Fruit fly (Drosophila melanogaster): Measurements from ENCODE around the gene Las.

The Las gene

dm6 chr3L:20474197-20474788 is 42.1 kb upstream of the Las start, which contains the start of gene isoQC (continued):
- TF ChIP-seq CG2875 (GFP tag; optimal IDR thresholded peaks at IDR 0.05) (no peak), CG3838 (GFP tag; optimal IDR thresholded peaks at IDR 0.05) (peak; percentile 53), HLH54F (GFP tag; optimal IDR thresholded peaks at IDR 0.05) (no peak), org-1 (GFP tag; optimal IDR thresholded peaks at IDR 0.05) (no peak), CHES-1-like (GFP tag; optimal IDR thresholded peaks at IDR 0.05) (no peak), CG10274 (GFP tag; optimal IDR thresholded peaks at IDR 0.05) (no peak), Trl (optimal IDR thresholded peaks at IDR 0.05) (no peak), Trl (GFP tag; optimal IDR thresholded peaks at IDR 0.05) (no peak), ATbp (GFP tag; optimal IDR thresholded peaks at IDR 0.05) (no peak), eve (GFP tag; optimal IDR thresholded peaks at IDR 0.05) (peak in 1 of 2 experiments; percentile 86), CG7839 (tag; optimal IDR thresholded peaks at IDR 0.05) (no peak), Nf-YB (GFP tag; optimal IDR thresholded peaks at IDR 0.05) (no peak), CG18599 (GFP tag; optimal IDR thresholded peaks at IDR 0.05) (no peak), Sox100B (GFP tag; optimal IDR thresholded peaks at IDR 0.05) (no peak), gcm (GFP tag; optimal IDR thresholded peaks at IDR 0.05) (peak; percentile 80), CG11695 (GFP tag; IDR thresholded peaks at IDR 0.05) (no peak), ato (GFP tag; IDR thresholded peaks at IDR 0.05; ENCODE audit: partially characterized antibody) (no peak), CG30020 (tag; optimal IDR thresholded peaks at IDR 0.05) (no peak), CkIIα-i1 (GFP tag; IDR thresholded peaks at IDR 0.05) (no peak), sens (GFP tag) (peak; percentile 37), Hr3 (GFP tag; optimal IDR thresholded peaks at IDR 0.05) (no peak), CG34422 (GFP tag; IDR thresholded peaks at IDR 0.05) (no peak), CG3065 (GFP tag; optimal IDR thresholded peaks at IDR 0.05) (no peak), CG8944 (GFP tag; optimal IDR thresholded peaks at IDR 0.05) (no peak)

dm6 chr3L:20473021-20473799 is 41.0 kb upstream of the Las start, which contains the start of the genes CG32428 and CG5969:
Gene CG32428, minus strand, starts transcription at chr3L:20473723.
Gene CG5969, plus strand, starts transcription at chr3L:20473783.
- TF ChIP-seq ftz-f1 (GFP tag; optimal IDR thresholded peaks at IDR 0.05) (peak; percentile 80), Side (GFP tag; optimal IDR thresholded peaks at IDR 0.05) (peak; percentile 6), cwo (GFP tag; optimal IDR thresholded peaks at IDR 0.05) (peak; percentile 56), CG4404 (GFP tag; IDR thresholded peaks at IDR 0.05) (peak; percentile 12; the same call in 1 of the 2 replicates), CG6654 (GFP tag; optimal IDR thresholded peaks at IDR 0.05) (peak; percentile 4), CG30020 (tag; optimal IDR thresholded peaks at IDR 0.05) (peak; percentile 65), CG10462 (GFP tag; optimal IDR thresholded peaks at IDR 0.05) (no peak), prd (optimal IDR thresholded peaks at IDR 0.05) (no peak), prd (GFP tag; IDR thresholded peaks at IDR 0.05) (peak; percentile 65), dm (GFP tag; optimal IDR thresholded peaks at IDR 0.05) (peak; percentile 35), Ravus (GFP tag; IDR thresholded peaks at IDR 0.05) (peak; percentile 13), Fer3 (tag; optimal IDR thresholded peaks at IDR 0.05) (peak; percentile 73), CoRest (tag; optimal IDR thresholded peaks at IDR 0.05) (peak; percentile 79), CG7987 (GFP tag; optimal IDR thresholded peaks at IDR 0.05) (peak; percentile 12), CG5953 (GFP tag; IDR thresholded peaks at IDR 0.05) (no peak), CG4730 (GFP tag; IDR thresholded peaks at IDR 0.05) (no peak), Atf-2 (GFP tag; optimal IDR thresholded peaks at IDR 0.05) (no peak), CG9876 (GFP tag; optimal IDR thresholded peaks at IDR 0.05) (no peak), CG10321 (GFP tag; IDR thresholded peaks at IDR 0.05) (0 out of 2 replicates have a peak, but pooled peaks have one; percentile 7), CG13296 (GFP tag; optimal IDR thresholded peaks at IDR 0.05) (peak; percentile 44), tgo (GFP tag; IDR thresholded peaks at IDR 0.05) (peak; percentile 60), dmrt99B (tag; optimal IDR thresholded peaks at IDR 0.05) (peak; percentile 54), esg (GFP tag; conservative IDR thresholded peaks at IDR 0.05) (peak; percentile 52), jumu (GFP tag; optimal IDR thresholded peaks at IDR 0.05) (no peak), CG32532 (GFP tag; IDR thresholded peaks at IDR 0.05) (peak; percentile 84), nau (GFP tag; optimal IDR thresholded peaks at IDR 0.05) (no peak), CG31441 (GFP tag; IDR thresholded peaks at IDR 0.05) (no peak; the same call in 1 of the 2 replicates)

All from whole organism, embryonic.